Fruit fly (Drosophila melanogaster) whole organism, embryonic: Measurements from ENCODE around the gene Acp63F.

Experiments used
- CG10209 ChIP-seq: fragments of 200-800 bp; sonication (Bioruptor generic); optimal IDR thresholded peaks from 3 replicates; lab custom pipeline; 2017; ENCODE audit warnings: missing biosample characterization, mild to moderate bottlenecking, missing genetic modification characterization, missing genetic modification reagents
- CG11398 ChIP-seq: fragments of 200-800 bp; sonication (Bioruptor generic); optimal IDR thresholded peaks from 2 replicates; lab custom pipeline; 2016; ENCODE audit warnings: missing biosample characterization, missing genetic modification characterization
- CG12155 ChIP-seq: fragments of 200-800 bp; sonication (Bioruptor generic); optimal IDR thresholded peaks from 3 replicates; lab custom pipeline; 2016; ENCODE audit warnings: missing biosample characterization, missing genetic modification characterization
- CG13624 ChIP-seq: fragments of 200-800 bp; sonication (Bioruptor generic); optimal IDR thresholded peaks from 2 replicates; lab custom pipeline; 2016; ENCODE audit warnings: missing biosample characterization, missing genetic modification characterization
- CG14667 ChIP-seq: fragments of 200-800 bp; sonication (Bioruptor generic); IDR thresholded peaks from 2 replicates; pipeline ENCODE4 v1.3.6; 2022; ENCODE audit warnings: missing biosample characterization, missing genetic modification characterization
- CG15479 ChIP-seq: fragments of 200-800 bp; sonication (Bioruptor generic); optimal IDR thresholded peaks from 3 replicates; lab custom pipeline; 2019; ENCODE audit warnings: missing biosample characterization, mild to moderate bottlenecking, missing genetic modification characterization, moderate library complexity
- CG15601 ChIP-seq: fragments of 200-800 bp; sonication (Bioruptor generic); optimal IDR thresholded peaks from 3 replicates; lab custom pipeline; 2019; ENCODE audit warnings: missing biosample characterization, mild to moderate bottlenecking, missing genetic modification characterization, moderate library complexity
- CG17359 ChIP-seq: fragments of 200-800 bp; sonication (Bioruptor generic); optimal IDR thresholded peaks from 3 replicates; lab custom pipeline; 2018; ENCODE audit warnings: missing biosample characterization, mild to moderate bottlenecking, missing genetic modification characterization, moderate library complexity
- CG17385 ChIP-seq: fragments of 200-800 bp; sonication (Bioruptor generic); optimal IDR thresholded peaks from 3 replicates; lab custom pipeline; 2018; ENCODE audit warnings: missing biosample characterization, mild to moderate bottlenecking, missing genetic modification characterization
- CG17912 ChIP-seq: fragments of 200-800 bp; sonication (Bioruptor generic); optimal IDR thresholded peaks from 2 replicates; lab custom pipeline; 2018; ENCODE audit warnings: missing biosample characterization, mild to moderate bottlenecking, missing genetic modification characterization
- CG18262 ChIP-seq: fragments of 200-800 bp; optimal IDR thresholded peaks from 3 replicates; lab custom pipeline; 2019; ENCODE audit warnings: missing biosample characterization, mild to moderate bottlenecking, missing genetic modification characterization, moderate library complexity
- CG3407 ChIP-seq: fragments of 200-800 bp; sonication (Bioruptor generic); optimal IDR thresholded peaks from 2 replicates; lab custom pipeline; 2018; ENCODE audit warnings: missing biosample characterization, mild to moderate bottlenecking, missing genetic modification characterization
- CG34422 ChIP-seq: fragments of 200-800 bp; sonication (Bioruptor generic); IDR thresholded peaks from 3 replicates; pipeline ENCODE4 v1.3.6; 2022; ENCODE audit warnings: missing biosample characterization, missing genetic modification characterization
- CG3838 ChIP-seq: fragments of 200-800 bp; sonication (Bioruptor generic); optimal IDR thresholded peaks from 3 replicates; lab custom pipeline; 2016; ENCODE audit warnings: missing biosample characterization, missing genetic modification characterization
- CG4424 ChIP-seq: fragments of 200-800 bp; sonication (Bioruptor generic); optimal IDR thresholded peaks from 3 replicates; lab custom pipeline; 2016; ENCODE audit warnings: missing biosample characterization, missing genetic modification characterization
- CG4707 ChIP-seq: fragments of 200-800 bp; sonication (Bioruptor generic); optimal IDR thresholded peaks from 2 replicates; lab custom pipeline; 2018; ENCODE audit warnings: missing biosample characterization, mild to moderate bottlenecking, missing genetic modification characterization, moderate library complexity
- CG7839 ChIP-seq: fragments of 200-800 bp; sonication (Bioruptor generic); optimal IDR thresholded peaks from 3 replicates; lab custom pipeline; 2018; ENCODE audit warnings: missing biosample characterization, mild to moderate bottlenecking, missing genetic modification characterization, moderate library complexity
- CG8089 ChIP-seq: fragments of 200-800 bp; sonication (Bioruptor generic); optimal IDR thresholded peaks from 3 replicates; lab custom pipeline; 2016; ENCODE audit warnings: missing biosample characterization, missing genetic modification characterization
- CG9215 ChIP-seq: fragments of 200-800 bp; sonication (Bioruptor generic); IDR thresholded peaks from 2 replicates; pipeline ENCODE4 v1.3.6; 2022; ENCODE audit warnings: missing biosample characterization, missing genetic modification characterization
- CG9797 ChIP-seq: fragments of 200-800 bp; sonication (Bioruptor generic); optimal IDR thresholded peaks from 3 replicates; lab custom pipeline; 2018; ENCODE audit warnings: missing biosample characterization, mild to moderate bottlenecking, missing genetic modification characterization
- CG9932 ChIP-seq: fragments of 200-800 bp; sonication (Bioruptor generic); IDR thresholded peaks from 2 replicates; pipeline ENCODE4 v1.3.6; 2022; ENCODE audit warnings: missing biosample characterization, missing genetic modification characterization
- CoRest ChIP-seq: fragments of 200-800 bp; sonication (Bioruptor generic); optimal IDR thresholded peaks from 3 replicates; lab custom pipeline; 2018; ENCODE audit warnings: missing biosample characterization, mild to moderate bottlenecking, missing genetic modification characterization, moderate library complexity
- Dip3 ChIP-seq: fragments of 200-800 bp; sonication (Bioruptor generic); optimal IDR thresholded peaks from 3 replicates; lab custom pipeline; 2016; ENCODE audit warnings: missing biosample characterization, missing genetic modification characterization
- Doc2 ChIP-seq: fragments of 200-800 bp; sonication (Bioruptor generic); IDR thresholded peaks from 2 replicates; pipeline ENCODE4 v1.3.6; 2022; ENCODE audit warnings: missing biosample characterization, missing genetic modification characterization
- E2f1 ChIP-seq: fragments of 200-800 bp; sonication (Bioruptor generic); IDR thresholded peaks from 2 replicates; pipeline ENCODE4 v1.3.6; 2022; ENCODE audit warnings: missing biosample characterization, missing genetic modification characterization
- HLHmδ ChIP-seq: fragments of 200-800 bp; sonication (Bioruptor generic); optimal IDR thresholded peaks from 2 replicates; lab custom pipeline; 2018; ENCODE audit warnings: missing biosample characterization, mild to moderate bottlenecking, missing genetic modification characterization, moderate library complexity
- Hr39 ChIP-seq: fragments of >200 bp; optimal IDR thresholded peaks from 2 replicates; lab custom pipeline; 2017
- Neu2 ChIP-seq: fragments of 200-800 bp; sonication (Bioruptor generic); optimal IDR thresholded peaks from 3 replicates; lab custom pipeline; 2016; ENCODE audit warnings: missing biosample characterization, missing genetic modification characterization, borderline replicate concordance
- Sox100B ChIP-seq: fragments of 200-800 bp; sonication (Bioruptor generic); optimal IDR thresholded peaks from 3 replicates; lab custom pipeline; 2018; ENCODE audit warnings: missing biosample characterization, mild to moderate bottlenecking, missing genetic modification characterization
- Taf1 ChIP-seq: fragments of 200-800 bp; sonication (Bioruptor generic); IDR thresholded peaks from 2 replicates; pipeline ENCODE4 v1.3.6; 2022; ENCODE audit warnings: missing biosample characterization, missing genetic modification characterization
- al ChIP-seq: fragments of 200-800 bp; sonication (Bioruptor generic); IDR thresholded peaks from 2 replicates; pipeline ENCODE4 v1.3.6; 2022; ENCODE audit warnings: missing biosample characterization, missing genetic modification characterization
- amos ChIP-seq: fragments of 200-800 bp; sonication (Bioruptor generic); IDR thresholded peaks from 2 replicates; pipeline ENCODE4 v1.3.6; 2022; ENCODE audit warnings: missing biosample characterization, missing genetic modification characterization; ENCODE audit not compliant: partially characterized antibody
- ap ChIP-seq: fragments of 200-800 bp; sonication (Bioruptor generic); IDR thresholded peaks from 2 replicates; pipeline ENCODE4 v1.3.6; 2022; ENCODE audit warnings: missing biosample characterization, missing genetic modification characterization
- ash1 ChIP-seq: fragments of 200-800 bp; sonication (Bioruptor generic); optimal IDR thresholded peaks from 2 replicates; lab custom pipeline; 2018; ENCODE audit warnings: missing biosample characterization, mild to moderate bottlenecking, missing genetic modification characterization
- esg ChIP-seq: fragments of 200-800 bp; sonication (Bioruptor generic); conservative IDR thresholded peaks from 2 replicates; pipeline ENCODE4 v1.3.6; 2022; ENCODE audit warnings: missing biosample characterization, missing genetic modification characterization
- ind ChIP-seq: fragments of 200-800 bp; sonication (Bioruptor generic); optimal IDR thresholded peaks from 3 replicates; lab custom pipeline; 2016; ENCODE audit warnings: missing biosample characterization, missing genetic modification characterization
- psq ChIP-seq: fragments of 200-800 bp; sonication (Bioruptor generic); optimal IDR thresholded peaks from 2 replicates; lab custom pipeline; 2017; ENCODE audit warnings: missing biosample characterization, missing genetic modification characterization
- pum ChIP-seq: fragments of 200-800 bp; sonication (Bioruptor generic); optimal IDR thresholded peaks from 2 replicates; lab custom pipeline; 2016; ENCODE audit warnings: missing biosample characterization, missing genetic modification characterization
- scrt ChIP-seq: fragments of 200-800 bp; sonication (Bioruptor generic); optimal IDR thresholded peaks from 2 replicates; lab custom pipeline; 2018; ENCODE audit warnings: missing biosample characterization, mild to moderate bottlenecking, missing genetic modification characterization, moderate library complexity
- sd ChIP-seq: fragments of 200-800 bp; sonication (Bioruptor generic); optimal IDR thresholded peaks from 3 replicates; lab custom pipeline; 2018; ENCODE audit warnings: missing biosample characterization, mild to moderate bottlenecking, missing genetic modification characterization, moderate library complexity
- slbo ChIP-seq: fragments of 200-800 bp; sonication (Bioruptor generic); IDR thresholded peaks from 2 replicates; pipeline ENCODE4 v1.3.6; 2022; ENCODE audit warnings: missing biosample characterization, missing genetic modification characterization
- sna ChIP-seq: fragments of 200-800 bp; sonication (Bioruptor generic); IDR thresholded peaks from 2 replicates; pipeline ENCODE4 v1.3.6; 2022; ENCODE audit warnings: missing biosample characterization, missing genetic modification characterization; ENCODE audit not compliant: partially characterized antibody
- so ChIP-seq: fragments of 200-800 bp; sonication (Bioruptor generic); IDR thresholded peaks from 3 replicates; pipeline ENCODE4 v1.3.6; 2022; ENCODE audit warnings: missing biosample characterization, missing genetic modification characterization
- ssp ChIP-seq: fragments of 200-800 bp; sonication (Bioruptor generic); IDR thresholded peaks from 2 replicates; pipeline ENCODE4 v1.3.6; 2022; ENCODE audit warnings: missing biosample characterization, missing genetic modification characterization
- sug ChIP-seq: fragments of 200-800 bp; optimal IDR thresholded peaks from 2 replicates; lab custom pipeline; 2019; ENCODE audit warnings: missing biosample characterization, mild to moderate bottlenecking, missing genetic modification characterization, moderate library complexity
- tap ChIP-seq: fragments of 200-800 bp; optimal IDR thresholded peaks from 3 replicates; lab custom pipeline; 2019; ENCODE audit warnings: missing biosample characterization, mild to moderate bottlenecking, missing genetic modification characterization, moderate library complexity
- tgo ChIP-seq: fragments of 200-800 bp; sonication (Bioruptor generic); IDR thresholded peaks from 3 replicates; pipeline ENCODE4 v1.3.6; 2022; ENCODE audit warnings: missing biosample characterization, missing genetic modification characterization
- trem ChIP-seq: fragments of 200-800 bp; optimal IDR thresholded peaks from 3 replicates; lab custom pipeline; 2019; ENCODE audit warnings: missing biosample characterization, mild to moderate bottlenecking, missing genetic modification characterization, moderate library complexity
- tup ChIP-seq: fragments of 200-800 bp; sonication (Bioruptor generic); optimal IDR thresholded peaks from 2 replicates; lab custom pipeline; 2016; ENCODE audit warnings: missing biosample characterization, mild to moderate bottlenecking, missing genetic modification characterization, moderate library complexity
- twi ChIP-seq: fragments of 200-800 bp; optimal IDR thresholded peaks from 2 replicates; lab custom pipeline; 2019; ENCODE audit warnings: missing biosample characterization, mild to moderate bottlenecking, missing genetic modification characterization, moderate library complexity

Acp63F gene

dm6 chr3L:3786344-3787076, 29.6 kb downstream of the Acp63F start (continued):
- peak; percentile 17 for TF ChIP-seq CG15479 (GFP tag; lab: Kevin White, UChicago)
- TF ChIP-seq CoRest (tag; lab: Kevin White, UChicago), result peak; percentile 73
- 0 out of 2 replicates have a peak, but pooled peaks have one; percentile 29 for TF ChIP-seq CG14667 (GFP tag; lab: Robert Waterston, UW)
- peak; percentile 49 for TF ChIP-seq CG12155
- TF ChIP-seq sug, result peak; percentile 13
- peak; percentile 39 for TF ChIP-seq Sox100B
- peak; percentile 65 for TF ChIP-seq esg
- TF ChIP-seq HLHmδ (GFP tag; lab: Kevin White, UChicago), result no peak
- TF ChIP-seq twi (tag; lab: Kevin White, UChicago), result no peak
- no peak for TF ChIP-seq Dip3 (GFP tag; lab: Kevin White, UChicago)
- TF ChIP-seq CG3838 (GFP tag; lab: Kevin White, UChicago), result no peak
- TF ChIP-seq CG9215 (GFP tag; lab: Robert Waterston, UW), result peak; percentile 33; the same call in 1 of the 2 replicates
- peak; percentile 43 for TF ChIP-seq sd
- peak; percentile 47 for TF ChIP-seq CG17385 (GFP tag; lab: Kevin White, UChicago)
- TF ChIP-seq CG17912 (GFP tag; lab: Kevin White, UChicago), result no peak
- TF ChIP-seq CG4707 (GFP tag; lab: Kevin White, UChicago), result no peak
- peak; percentile 60 for TF ChIP-seq CG9932
- TF ChIP-seq CG13624 (GFP tag; lab: Kevin White, UChicago), result no peak
- TF ChIP-seq Hr39 (lab: Kevin White, UChicago), result no peak
- TF ChIP-seq CG9797 (GFP tag; lab: Kevin White, UChicago), result no peak
- TF ChIP-seq CG4424 (GFP tag; lab: Kevin White, UChicago), result no peak
- TF ChIP-seq CG17359 (tag; lab: Kevin White, UChicago), result peak; percentile 59
- TF ChIP-seq CG11398, result no peak
- TF ChIP-seq al (GFP tag; lab: Robert Waterston, UW), result peak; percentile 49; the same call in 1 of the 2 replicates
- TF ChIP-seq CG18262, result peak; percentile 48
- TF ChIP-seq slbo (GFP tag; lab: Robert Waterston, UW), result peak; percentile 76
- TF ChIP-seq CG15601 (tag; lab: Kevin White, UChicago), result peak; percentile 54
- TF ChIP-seq CG8089 (GFP tag; lab: Kevin White, UChicago), result no peak
- peak; percentile 59 for TF ChIP-seq tap
- no peak for TF ChIP-seq ash1 (GFP tag; lab: Kevin White, UChicago)
- no peak for TF ChIP-seq trem
- TF ChIP-seq ind (GFP tag; lab: Kevin White, UChicago), result peak; percentile 19
- TF ChIP-seq tup (GFP tag; lab: Kevin White, UChicago), result no peak
- 0 out of 3 replicates have a peak, but pooled peaks have one; percentile 45 for TF ChIP-seq CG34422 (GFP tag; lab: Robert Waterston, UW)
- TF ChIP-seq Doc2, result no peak
- no peak for TF ChIP-seq sna
- TF ChIP-seq psq (GFP tag; lab: Kevin White, UChicago), result no peak
- TF ChIP-seq CG7839, result peak; percentile 78
- peak; percentile 58 for TF ChIP-seq tgo (GFP tag; lab: Robert Waterston, UW)
- TF ChIP-seq pum, result no peak
- no peak for TF ChIP-seq Neu2 (GFP tag; lab: Kevin White, UChicago)
- no peak for TF ChIP-seq ap (GFP tag; lab: Robert Waterston, UW)
- peak; percentile 31; the same call in 1 of the 2 replicates for TF ChIP-seq Taf1 (GFP tag; lab: Robert Waterston, UW)
- TF ChIP-seq scrt, result no peak
- peak; percentile 57 for TF ChIP-seq E2f1 (GFP tag; lab: Robert Waterston, UW)
- TF ChIP-seq so (GFP tag; lab: Robert Waterston, UW), result 0 out of 3 replicates have a peak, but pooled peaks have one; percentile 36
- no peak for TF ChIP-seq amos (GFP tag; lab: Robert Waterston, UW)
- peak; percentile 19 for TF ChIP-seq CG3407 (GFP tag; lab: Kevin White, UChicago)
- 0 out of 2 replicates have a peak, but pooled peaks have one; percentile 22 for TF ChIP-seq ssp (GFP tag; lab: Robert Waterston, UW)
- TF ChIP-seq CG10209, result peak; percentile 38
